Fruit fly (Drosophila melanogaster): ENCODE results near the gene CG8813.

The CG8813 gene

dm6 chr2L:2897024-2897549 lies 27.6 kb downstream of the CG8813 start (continued):
- TF ChIP-seq CG12942 (GFP tag; optimal IDR thresholded peaks at IDR 0.05) (peak; percentile 82), MESR4 (GFP tag; optimal IDR thresholded peaks at IDR 0.05) (no peak), br (optimal IDR thresholded peaks at IDR 0.05) (no peak), CG15073 (GFP tag; optimal IDR thresholded peaks at IDR 0.05) (peak; percentile 1), pros (GFP tag; optimal IDR thresholded peaks at IDR 0.05) (peak; percentile 66), CG1233 (GFP tag; optimal IDR thresholded peaks at IDR 0.05) (peak; percentile 67), CG2875 (GFP tag; optimal IDR thresholded peaks at IDR 0.05) (peak; percentile 61), trh (GFP tag; optimal IDR thresholded peaks at IDR 0.05) (peak; percentile 63), gt (GFP tag; IDR thresholded peaks at IDR 0.05) (peak; percentile 51; the same call in 1 of the 2 replicates), rib (GFP tag; IDR thresholded peaks at IDR 0.05) (no peak; the same call in 1 of the 2 replicates), CG18599 (GFP tag; optimal IDR thresholded peaks at IDR 0.05) (peak; percentile 71), HLH54F (GFP tag; optimal IDR thresholded peaks at IDR 0.05) (peak; percentile 77), peb (GFP tag; IDR thresholded peaks at IDR 0.05) (peak; percentile 72), pfk (GFP tag; optimal IDR thresholded peaks at IDR 0.05) (no peak), wek (GFP tag; optimal IDR thresholded peaks at IDR 0.05) (no peak), CHES-1-like (GFP tag; optimal IDR thresholded peaks at IDR 0.05) (peak; percentile 76), CG34224 (GFP tag; IDR thresholded peaks at IDR 0.05; ENCODE audit: partially characterized antibody) (no peak), CG14667 (GFP tag; IDR thresholded peaks at IDR 0.05) (peak; percentile 81), Gug (GFP tag; IDR thresholded peaks at IDR 0.05) (peak; percentile 89), Neu2 (GFP tag; optimal IDR thresholded peaks at IDR 0.05; ENCODE audit: borderline replicate concordance) (peak; percentile 38), BtbVII (GFP tag; optimal IDR thresholded peaks at IDR 0.05) (peak; percentile 21), abd-A (tag; optimal IDR thresholded peaks at IDR 0.05) (peak; percentile 82), eve (GFP tag; optimal IDR thresholded peaks at IDR 0.05) (peak in 1 of 2 experiments; percentile 95), Bdp1 (GFP tag; optimal IDR thresholded peaks at IDR 0.05) (peak; percentile 81), CG8388 (GFP tag; optimal IDR thresholded peaks at IDR 0.05) (peak; percentile 83), unc-4 (GFP tag; IDR thresholded peaks at IDR 0.05; ENCODE audit: partially characterized antibody) (no peak), CG17829 (tag; optimal IDR thresholded peaks at IDR 0.05) (peak; percentile 69), Trl (optimal IDR thresholded peaks at IDR 0.05) (peak in 1 of 2 experiments; percentile 5), Trl (GFP tag; optimal IDR thresholded peaks at IDR 0.05) (peak; percentile 85), CG17186 (GFP tag; optimal IDR thresholded peaks at IDR 0.05) (no peak), Opbp (GFP tag; IDR thresholded peaks at IDR 0.05; ENCODE audit: partially characterized antibody) (no peak), CG11398 (GFP tag; optimal IDR thresholded peaks at IDR 0.05) (peak; percentile 81), pho (GFP tag; optimal IDR thresholded peaks at IDR 0.05) (peak; percentile 56), CG5245 (GFP tag; optimal IDR thresholded peaks at IDR 0.05) (peak; percentile 83), Meics (GFP tag; optimal IDR thresholded peaks at IDR 0.05) (peak; percentile 73), z (GFP tag; IDR thresholded peaks at IDR 0.05) (no peak), Ets65A (GFP tag) (peak; percentile 97), CG2202 (tag; optimal IDR thresholded peaks at IDR 0.05) (peak; percentile 61), CG18619 (GFP tag; optimal IDR thresholded peaks at IDR 0.05) (peak; percentile 70), tup (GFP tag; optimal IDR thresholded peaks at IDR 0.05) (peak; percentile 78), CG4617 (GFP tag; optimal IDR thresholded peaks at IDR 0.05; ENCODE audit: borderline replicate concordance) (peak; percentile 63), PHDP (tag; optimal IDR thresholded peaks at IDR 0.05) (peak; percentile 83), Myb (GFP tag; optimal IDR thresholded peaks at IDR 0.05) (peak; percentile 69), Side (GFP tag; optimal IDR thresholded peaks at IDR 0.05) (peak; percentile 76), CG3163 (GFP tag; optimal IDR thresholded peaks at IDR 0.05) (peak; percentile 52), zfh2 (GFP tag; optimal IDR thresholded peaks at IDR 0.05) (peak; percentile 34), luna (GFP tag; optimal IDR thresholded peaks at IDR 0.05) (no peak), CG7556 (GFP tag; optimal IDR thresholded peaks at IDR 0.05) (peak; percentile 81), psq (GFP tag; optimal IDR thresholded peaks at IDR 0.05) (peak; percentile 42), zf30C (GFP tag; optimal IDR thresholded peaks at IDR 0.05) (peak; percentile 77), Sry-β (GFP tag; optimal IDR thresholded peaks at IDR 0.05) (peak; percentile 7)
